Fruit fly (Drosophila melanogaster): Measurements from ENCODE around the gene RhoGAP19D.
"Not testable (repeated sequence)": the region's sequence is repeated elsewhere in the genome, so short reads cannot be mapped to it uniquely, and the experiment has no call there.

Gene RhoGAP19D

DNA sequence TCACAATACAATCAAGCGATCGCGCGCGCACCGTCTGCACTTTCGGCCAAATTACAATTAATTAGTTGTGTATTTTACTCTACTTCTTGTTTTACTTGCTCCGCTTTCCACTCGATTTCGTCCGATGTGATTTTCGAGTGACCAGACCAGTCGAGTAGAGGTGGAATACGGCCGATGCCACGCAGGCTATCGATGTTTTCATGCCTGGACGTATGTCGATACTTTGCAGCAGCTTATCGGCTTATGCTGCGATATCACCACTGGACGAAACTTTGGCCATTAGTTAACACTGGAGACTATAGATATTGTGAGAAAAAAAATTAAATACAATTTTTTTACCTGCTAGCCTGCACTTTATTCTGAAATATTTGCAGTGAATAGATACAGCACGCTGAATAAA lies at the start of gene RhoGAP19D:
TSS of gene RhoGAP19D (minus strand) at position 155 of the 400 bp plus-strand sequence.
- TF ChIP-seq CG8478 (optimal IDR thresholded peaks at IDR 0.05) = no peak
- TF ChIP-seq CTCF (optimal IDR thresholded peaks at IDR 0.05) = peak in 1 of 2 experiments; percentile 44

DNA sequence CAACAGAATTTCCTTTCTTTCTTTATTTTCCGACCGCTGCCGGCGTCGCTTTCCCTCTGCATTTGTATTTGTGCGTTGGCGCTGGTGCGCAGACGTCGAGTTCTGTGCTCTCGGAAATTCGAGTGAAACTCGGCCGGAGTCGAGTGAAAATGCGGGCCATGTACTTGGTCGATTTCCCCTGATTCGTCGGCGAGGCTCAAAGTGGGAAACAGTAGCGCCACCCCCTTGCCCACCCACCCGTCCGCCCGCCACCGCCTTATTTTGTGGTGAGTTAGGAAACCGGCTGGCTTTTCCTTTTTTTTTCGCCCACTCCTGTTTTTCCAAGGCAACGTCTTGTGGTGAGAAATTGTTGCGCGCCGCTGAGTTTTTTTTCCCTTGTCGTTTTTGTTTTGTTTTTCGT lies 49.1 kb upstream of the RhoGAP19D start:
- no peak for TF ChIP-seq CG8478 (optimal IDR thresholded peaks at IDR 0.05)
- no peak for TF ChIP-seq CTCF (optimal IDR thresholded peaks at IDR 0.05)

DNA sequence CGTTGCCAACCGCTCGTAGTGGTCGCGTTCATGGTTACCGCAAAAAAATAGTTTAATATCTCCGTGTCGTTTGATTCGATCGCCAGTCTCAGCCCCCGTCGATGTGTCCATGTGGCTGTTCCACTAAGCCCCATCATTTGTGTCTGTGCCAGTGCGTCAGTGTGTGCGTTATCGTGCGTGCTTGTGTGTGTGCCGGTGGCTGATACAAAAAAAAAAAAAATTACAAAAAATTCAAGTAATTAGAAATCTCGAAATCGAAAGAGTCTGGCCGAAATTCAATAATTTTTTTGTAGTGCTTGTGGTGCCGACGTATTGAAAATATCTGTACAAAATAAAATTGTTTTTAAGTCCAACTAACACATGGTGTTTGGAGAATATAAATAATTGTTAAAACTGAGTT lies 27.7 kb upstream of the RhoGAP19D start, which contains the start of gene RunxB:
TSS of gene RunxB (plus strand) at position 301 of the 400 bp plus-strand sequence.
- TF ChIP-seq CG8478 (optimal IDR thresholded peaks at IDR 0.05) (no peak), CTCF (optimal IDR thresholded peaks at IDR 0.05) (no peak)

- TF ChIP-seq CTCF (optimal IDR thresholded peaks at IDR 0.05) (no peak), CG8478 (optimal IDR thresholded peaks at IDR 0.05) (no peak)
Measured at dm6 chrX:20536112-20536511, 25.6 kb upstream of the RhoGAP19D start.

DNA sequence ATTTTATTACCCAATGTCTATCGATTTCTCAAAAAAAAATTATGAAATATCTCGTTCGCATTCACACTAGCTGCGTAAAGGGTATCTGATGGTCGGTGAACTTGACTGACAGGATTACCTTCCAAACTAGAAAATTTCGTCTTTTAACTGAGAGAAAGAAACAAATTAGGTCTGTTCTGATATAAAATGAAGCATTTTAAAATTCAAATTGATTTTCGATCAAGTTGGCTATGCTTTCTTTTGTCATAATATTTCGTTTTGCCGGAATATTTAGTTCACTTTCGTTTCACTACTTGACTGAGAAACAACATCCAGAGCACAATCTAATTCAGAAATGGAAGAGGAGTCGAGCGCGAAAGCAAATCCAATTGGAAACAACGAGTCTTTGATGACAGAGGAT lies 16.8 kb upstream of the RhoGAP19D start, which contains the start of gene CG42579:
TSS of gene CG42579 (plus strand) at position 301 of the 400 bp plus-strand sequence.
- TF ChIP-seq CG8478, CTCF (optimal IDR thresholded peaks at IDR 0.05): not testable (repeated sequence)

DNA sequence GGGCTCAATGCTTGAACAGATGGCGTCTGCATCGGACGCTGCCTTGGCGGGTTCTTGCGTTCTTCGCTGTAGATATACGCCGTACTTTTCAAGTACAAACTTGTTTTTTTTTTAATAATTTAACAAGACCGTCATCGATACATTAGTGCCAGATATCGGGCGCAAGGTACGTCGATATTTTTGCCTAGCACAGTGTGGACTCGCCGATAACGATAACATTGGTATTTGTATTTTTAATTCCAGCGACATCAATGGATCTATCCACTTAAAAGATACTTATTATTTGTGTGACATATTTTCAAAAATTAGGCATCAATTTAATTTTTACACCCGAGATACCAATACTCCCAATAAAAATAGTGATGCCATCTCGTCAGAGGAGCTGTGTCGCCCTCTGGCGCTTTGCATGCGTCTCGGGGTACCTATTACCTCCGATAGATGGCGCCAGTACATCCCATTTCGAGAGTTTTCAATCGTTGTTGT lies 14.3 kb upstream of the RhoGAP19D start, which contains the start of gene Tak1:
TSS of gene Tak1 (minus strand) at position 175 of the 483 bp plus-strand sequence.
- peak; percentile 95 to 96 for TF ChIP-seq CTCF (optimal IDR thresholded peaks at IDR 0.05)
- no peak for TF ChIP-seq CG8478 (optimal IDR thresholded peaks at IDR 0.05)

DNA sequence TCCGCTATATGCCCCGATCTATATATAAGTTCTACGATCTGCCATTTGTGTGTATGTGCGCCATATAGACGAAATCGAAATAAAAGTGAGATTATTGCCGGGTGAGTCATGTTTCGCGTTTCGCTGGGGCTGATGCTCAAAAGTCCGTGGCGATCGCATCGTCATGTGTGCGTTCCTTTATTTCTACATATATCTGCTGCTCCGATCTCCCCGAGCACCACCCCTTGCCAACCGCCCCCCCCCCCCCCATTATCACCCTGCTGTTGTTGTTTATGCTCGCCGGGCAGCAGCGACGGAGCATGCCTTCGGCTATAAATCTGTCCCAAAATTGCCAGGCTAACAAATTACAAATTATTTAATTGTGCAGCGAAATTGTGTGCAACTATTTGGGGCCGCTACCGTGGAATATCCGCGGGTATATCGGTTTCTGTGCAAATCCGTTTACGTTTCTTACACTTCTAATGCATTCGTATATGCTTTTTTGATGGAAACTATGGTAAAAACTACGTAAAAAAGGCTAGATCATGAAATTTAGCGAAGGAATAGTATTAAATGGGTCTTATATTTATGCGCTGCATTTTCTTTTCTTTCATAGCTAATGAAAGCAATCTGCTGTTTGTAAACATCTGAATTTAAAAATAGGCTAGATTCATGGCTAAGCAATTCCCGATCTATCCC lies 9.3 kb upstream of the RhoGAP19D start:
- TF ChIP-seq CTCF (optimal IDR thresholded peaks at IDR 0.05) = no peak
- no peak for TF ChIP-seq CG8478 (optimal IDR thresholded peaks at IDR 0.05)

DNA sequence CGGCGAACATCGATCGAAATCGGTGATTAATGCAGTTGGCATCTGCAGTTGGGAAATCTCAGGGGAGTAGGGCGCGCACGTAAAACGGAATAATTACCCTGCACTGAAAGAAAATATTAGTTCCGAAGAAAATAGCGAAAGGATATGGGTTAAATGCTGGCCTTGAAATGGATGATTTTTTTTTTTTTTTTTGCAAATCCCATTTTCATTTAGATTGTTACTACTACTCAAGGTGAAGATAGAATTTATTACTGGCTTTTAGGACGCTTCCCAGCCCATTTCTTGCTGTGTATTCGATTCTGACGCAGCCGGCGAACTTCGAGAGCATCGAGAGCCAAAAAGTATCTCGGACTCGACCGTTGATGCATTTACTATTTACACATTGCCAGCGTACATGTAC lies 8.6 kb upstream of the RhoGAP19D start:
- TF ChIP-seq CG8478 (optimal IDR thresholded peaks at IDR 0.05) = no peak

DNA sequence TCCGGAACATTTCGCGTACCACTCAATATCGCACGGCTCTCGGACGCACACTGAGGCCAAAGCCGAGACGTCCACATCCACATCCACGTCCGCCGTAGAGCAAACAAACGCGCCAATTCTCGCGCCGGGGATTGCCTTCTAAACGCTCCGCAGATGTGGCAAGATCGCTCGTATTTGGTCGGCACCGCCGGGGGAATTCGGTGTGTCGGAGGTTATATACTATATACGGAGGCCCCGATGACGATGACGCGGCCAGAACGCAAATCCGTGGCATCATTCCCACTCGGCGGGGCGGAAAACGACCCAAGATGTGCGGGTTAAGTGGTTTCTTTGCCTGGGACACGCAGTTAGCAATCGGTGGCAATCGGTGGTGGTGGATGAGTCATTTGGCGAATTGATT lies 7.7 kb upstream of the RhoGAP19D start:
- TF ChIP-seq CTCF (optimal IDR thresholded peaks at IDR 0.05) = no peak
- no peak for TF ChIP-seq CG8478 (optimal IDR thresholded peaks at IDR 0.05)

DNA sequence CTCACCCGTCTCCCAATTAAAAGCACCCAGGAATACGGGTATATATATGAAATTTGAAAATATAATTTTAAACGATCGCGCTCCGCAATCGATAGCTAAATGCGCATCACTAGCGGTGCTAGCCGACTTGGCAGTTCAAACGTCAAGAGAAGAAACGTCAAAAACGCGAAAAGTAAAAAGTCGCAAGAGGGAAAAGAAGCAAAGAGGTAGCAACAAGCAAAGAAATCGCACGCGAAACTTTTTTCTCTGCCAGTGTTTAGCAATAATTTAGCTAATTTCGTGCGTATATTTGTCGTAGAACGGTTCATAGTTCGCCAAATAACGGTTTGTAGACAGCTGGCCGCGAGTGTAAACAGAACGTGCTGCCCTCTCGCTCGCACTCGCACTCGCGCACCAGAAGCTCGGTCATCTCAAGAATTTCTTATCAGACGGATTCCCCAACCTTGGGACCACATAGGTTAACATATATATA lies 924 bp upstream of the RhoGAP19D start, which contains the start of gene CG1812:
TSS of gene CG1812 (plus strand) at position 163 of the 472 bp plus-strand sequence.
- no peak for TF ChIP-seq CTCF (optimal IDR thresholded peaks at IDR 0.05)
- no peak for TF ChIP-seq CG8478 (optimal IDR thresholded peaks at IDR 0.05)

DNA sequence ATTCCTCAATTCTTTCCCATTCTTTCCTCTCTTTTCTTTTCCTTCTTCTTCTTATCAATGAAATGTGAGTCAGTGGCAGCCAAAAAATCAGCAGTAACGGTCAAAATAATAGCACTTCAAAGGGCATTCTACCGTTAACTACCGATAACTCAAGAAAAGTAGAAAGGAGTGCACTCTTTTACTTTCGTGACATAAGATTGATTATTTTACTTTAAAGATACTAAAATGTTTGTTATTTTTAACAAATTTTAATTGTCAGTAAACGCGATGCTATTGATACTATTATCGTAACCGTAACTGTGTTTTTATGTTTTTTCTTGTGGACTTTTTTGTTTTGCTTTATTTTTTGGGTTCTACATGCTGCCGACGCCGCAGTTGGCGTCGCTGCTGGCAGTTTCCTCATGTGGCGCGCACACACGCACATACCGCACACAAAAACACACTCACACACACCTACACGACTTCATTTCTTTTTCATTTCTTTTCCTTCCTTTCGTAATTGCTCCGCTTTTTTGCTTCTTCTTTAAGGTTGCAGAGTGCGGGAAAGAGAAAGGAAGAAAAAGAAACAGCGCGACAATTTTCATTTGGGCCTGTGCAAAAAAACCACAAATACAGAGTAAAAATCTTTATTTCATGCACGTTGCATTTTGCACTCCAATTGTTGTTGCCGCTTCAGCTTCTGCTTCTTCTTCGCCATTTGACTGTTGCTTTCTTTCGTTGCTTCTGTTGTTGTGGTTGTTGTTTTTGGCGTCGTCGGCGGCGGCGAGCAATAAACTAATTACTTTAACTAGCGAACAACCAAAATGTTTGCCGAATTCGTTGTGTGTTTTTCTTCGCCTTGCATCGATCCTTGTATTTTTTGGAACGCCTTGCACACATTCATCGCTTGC lies 714 bp downstream of the RhoGAP19D start:
- TF ChIP-seq CTCF (optimal IDR thresholded peaks at IDR 0.05) = no peak
- no peak for TF ChIP-seq CG8478 (optimal IDR thresholded peaks at IDR 0.05)

dm6 chrX:20507785-20508184 lies 2.7 kb downstream of the RhoGAP19D start:
- no peak for TF ChIP-seq CG8478 (optimal IDR thresholded peaks at IDR 0.05)

DNA sequence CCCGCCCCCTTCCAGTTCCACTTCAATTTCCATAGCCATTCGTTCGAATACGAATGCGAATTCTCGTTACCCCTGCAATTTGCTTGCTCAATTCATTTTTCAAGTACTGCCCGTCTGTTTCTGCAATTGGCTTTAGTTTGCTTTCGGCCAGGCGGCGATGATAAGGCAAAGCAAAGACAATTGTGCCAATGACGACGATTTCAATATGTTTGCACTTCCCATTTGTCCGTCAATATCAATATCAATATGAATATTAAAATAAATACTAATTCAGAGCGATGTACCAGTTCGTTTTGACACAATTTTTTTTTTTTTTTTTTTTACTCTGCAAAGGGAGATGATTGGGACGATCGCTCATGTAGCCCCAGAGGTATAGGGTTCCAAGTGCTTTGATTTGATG lies 4.6 kb downstream of the RhoGAP19D start:
- TF ChIP-seq CTCF (optimal IDR thresholded peaks at IDR 0.05) (no peak), CG8478 (optimal IDR thresholded peaks at IDR 0.05) (no peak)

DNA sequence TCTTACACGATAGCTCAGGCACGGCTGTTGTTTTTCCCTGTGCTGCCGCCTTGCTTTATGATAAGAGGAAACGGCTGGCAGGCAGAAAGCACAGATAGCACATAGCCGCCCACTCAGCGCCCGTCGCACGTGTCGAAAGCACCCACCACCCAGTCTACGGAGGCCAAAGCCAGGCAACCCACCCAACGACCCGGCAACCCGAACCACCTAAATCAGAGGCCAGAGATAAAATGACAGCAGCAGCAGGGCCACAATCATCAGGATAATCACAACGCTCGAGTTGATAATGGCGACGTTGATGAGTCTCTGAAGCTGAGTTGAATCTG lies 7.0 kb downstream of the RhoGAP19D start:
- TF ChIP-seq CG8478 (optimal IDR thresholded peaks at IDR 0.05) (no peak), CTCF (optimal IDR thresholded peaks at IDR 0.05) (no peak)

DNA sequence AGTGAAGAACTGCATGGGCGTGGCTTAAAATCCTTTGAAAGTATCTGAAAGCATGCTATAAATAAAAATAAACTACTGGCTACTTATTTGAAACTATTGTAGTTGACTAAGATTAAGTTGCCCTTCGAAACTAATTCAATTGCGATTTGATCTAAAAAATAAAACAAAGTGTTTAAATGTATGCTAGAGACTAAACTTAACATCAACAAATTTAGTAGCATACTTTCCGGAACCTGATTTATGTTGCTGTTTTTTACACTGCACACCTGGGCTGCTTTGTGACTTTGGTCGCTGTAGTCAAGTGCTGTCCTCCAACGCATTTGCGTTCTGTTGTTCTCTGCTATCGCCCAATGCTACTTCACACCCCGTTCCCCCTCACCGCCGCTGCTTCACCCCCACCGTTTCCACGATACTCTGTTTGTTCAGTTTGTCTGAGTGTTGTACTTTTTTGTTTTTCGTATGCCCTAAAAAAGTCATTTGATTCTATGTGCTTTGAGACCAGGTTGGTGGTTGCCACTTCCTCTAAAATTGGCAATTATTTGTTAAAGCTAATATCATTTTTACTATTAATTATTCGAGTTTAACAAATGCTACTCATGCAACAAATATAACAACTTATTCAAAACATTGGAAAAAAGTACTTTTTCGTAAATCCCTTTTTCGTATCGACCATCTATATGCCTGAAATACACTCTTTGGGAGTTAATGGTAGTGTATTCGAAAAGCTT lies 7.6 kb downstream of the RhoGAP19D start:
- TF ChIP-seq CG8478 (optimal IDR thresholded peaks at IDR 0.05) (no peak), CTCF (optimal IDR thresholded peaks at IDR 0.05) (no peak)
